Fruit fly (Drosophila melanogaster): Measurements from ENCODE around the gene CG5001.

CG5001 gene

DNA sequence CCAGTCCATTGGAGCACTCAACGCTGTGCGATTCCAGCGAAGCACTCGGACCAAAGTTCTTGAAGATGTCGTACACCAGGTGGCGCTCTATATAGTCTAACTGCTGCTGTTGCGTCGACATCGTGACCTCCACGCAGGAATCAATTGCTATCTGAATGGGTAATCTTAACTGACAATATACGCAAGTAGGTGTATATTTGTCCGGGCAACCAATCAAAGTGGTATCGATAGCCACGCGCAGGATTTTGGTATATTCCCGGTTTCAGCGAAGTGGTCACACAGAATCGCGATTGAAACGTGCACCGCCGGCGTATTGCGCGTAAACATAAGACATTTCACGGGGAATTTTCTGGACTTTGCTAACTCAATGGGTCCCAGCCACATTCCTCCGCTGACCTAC lies 1.8 kb upstream of the CG5001 start, which contains the start of the genes CG5126 and Tgt (continued):
- no peak for TF ChIP-seq mirr (GFP tag; optimal IDR thresholded peaks at IDR 0.05)
- TF ChIP-seq CG10321 (GFP tag; IDR thresholded peaks at IDR 0.05) = no peak
- TF ChIP-seq vfl (GFP tag; optimal IDR thresholded peaks at IDR 0.05) = no peak
- TF ChIP-seq nom (GFP tag; optimal IDR thresholded peaks at IDR 0.05) = no peak
- no peak for TF ChIP-seq CG3163 (GFP tag; optimal IDR thresholded peaks at IDR 0.05)
- TF ChIP-seq Opbp (GFP tag; IDR thresholded peaks at IDR 0.05; ENCODE audit: partially characterized antibody) = no peak
- TF ChIP-seq lilli (GFP tag; optimal IDR thresholded peaks at IDR 0.05) = no peak
- no peak for TF ChIP-seq CG1024 (GFP tag; IDR thresholded peaks at IDR 0.05)
- no peak for TF ChIP-seq Dad (GFP tag; optimal IDR thresholded peaks at IDR 0.05)
- no peak for TF ChIP-seq CG17802 (tag; optimal IDR thresholded peaks at IDR 0.05)
- no peak for TF ChIP-seq CG7357 (GFP tag; IDR thresholded peaks at IDR 0.05)
- no peak for TF ChIP-seq sim (GFP tag; IDR thresholded peaks at IDR 0.05)
- TF ChIP-seq CG16813 (GFP tag; IDR thresholded peaks at IDR 0.05; ENCODE audit: partially characterized antibody) = peak; percentile 33; the same call in 2 of the 3 replicates
- TF ChIP-seq mld (GFP tag; IDR thresholded peaks at IDR 0.05; ENCODE audit: partially characterized antibody) = no peak
- no peak for TF ChIP-seq dpn (GFP tag; optimal IDR thresholded peaks at IDR 0.05)
- no peak for TF ChIP-seq CG7987 (GFP tag; optimal IDR thresholded peaks at IDR 0.05)
- no peak for TF ChIP-seq cad (GFP tag; optimal IDR thresholded peaks at IDR 0.05)
- TF ChIP-seq Myb (GFP tag; optimal IDR thresholded peaks at IDR 0.05) = peak; percentile 50

DNA sequence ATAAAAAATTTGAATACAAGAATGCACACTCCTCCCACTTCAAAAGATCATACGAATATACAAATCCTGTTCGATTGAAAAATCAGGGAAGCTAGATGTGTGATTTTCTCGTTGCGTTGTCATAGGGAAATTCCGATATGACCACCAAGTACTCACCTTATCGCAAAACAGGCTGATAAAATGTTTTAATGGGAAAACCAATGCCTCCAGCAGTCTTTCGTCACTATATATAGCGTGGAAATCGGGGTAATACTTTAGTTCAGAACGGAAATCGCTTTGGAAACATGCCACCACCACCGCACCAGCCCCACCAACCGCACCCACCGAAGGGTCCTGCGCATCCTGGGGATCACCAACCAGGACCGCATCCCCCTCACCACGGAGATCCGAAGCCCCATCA lies 13.6 kb downstream of the CG5001 start, which contains the start of the genes CG5139 and CG43348:
Gene CG5139, minus strand, starts transcription at position 101 of the 400 bp plus-strand sequence.
Gene CG43348, plus strand, starts transcription at position 247 of the 400 bp plus-strand sequence.
- TF ChIP-seq sug (tag; optimal IDR thresholded peaks at IDR 0.05) (peak; percentile 15), odd (GFP tag; optimal IDR thresholded peaks at IDR 0.05) (no peak), Hr39 (optimal IDR thresholded peaks at IDR 0.05) (peak; percentile 35)

DNA sequence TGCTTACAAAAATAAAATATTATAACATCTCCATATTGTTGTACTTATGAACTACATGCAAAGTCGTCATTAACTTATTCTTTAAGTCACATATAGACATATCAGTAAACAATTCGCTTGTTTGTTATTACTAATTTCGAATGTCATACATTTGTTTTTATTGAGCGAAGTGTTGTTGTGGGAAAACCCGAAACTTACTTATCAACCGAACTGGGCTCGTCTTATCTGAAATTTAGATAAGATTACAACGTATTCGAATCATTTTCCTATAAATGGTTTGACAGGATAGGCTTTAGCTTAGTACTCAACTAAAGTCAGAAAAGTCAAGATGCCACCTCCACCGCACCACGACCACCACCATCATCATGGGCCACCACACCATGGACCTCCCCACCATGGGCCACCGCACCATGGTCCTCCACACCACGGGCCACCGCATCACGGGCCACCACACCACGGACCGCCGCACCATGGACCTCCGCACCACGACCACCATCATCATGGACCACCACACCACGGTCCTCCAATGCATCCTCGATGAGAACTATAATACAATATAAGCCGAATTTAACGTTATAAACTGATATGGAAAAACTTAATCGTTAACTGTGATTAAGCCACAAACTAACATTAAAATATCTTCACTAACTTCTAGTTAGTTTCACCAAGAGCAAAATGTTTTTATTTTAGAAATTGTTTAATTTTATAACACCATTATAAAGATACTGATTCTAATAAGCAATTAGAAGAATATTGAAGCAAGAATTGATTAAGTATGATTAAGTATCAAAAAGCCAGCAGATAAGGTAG lies 14.6 kb downstream of the CG5001 start, which contains the start of the genes CG43349 and CG5011:
Gene CG43349, plus strand, starts transcription at position 294 of the 810 bp plus-strand sequence.
Gene CG5011, plus strand, starts transcription at position 760 of the 810 bp plus-strand sequence.
- TF ChIP-seq eyg (GFP tag; optimal IDR thresholded peaks at IDR 0.05) (no peak), Dbx (GFP tag; IDR thresholded peaks at IDR 0.05) (peak; percentile 6; the same call in 1 of the 3 replicates), fd3F (GFP tag; optimal IDR thresholded peaks at IDR 0.05) (no peak), Med (GFP tag) (peak; percentile 57), exex (tag; optimal IDR thresholded peaks at IDR 0.05) (peak; percentile 54), kni (GFP tag; optimal IDR thresholded peaks at IDR 0.05) (no peak), CG16815 (GFP tag; optimal IDR thresholded peaks at IDR 0.05) (no peak), Sry-δ (GFP tag; optimal IDR thresholded peaks at IDR 0.05) (no peak), slbo (GFP tag; IDR thresholded peaks at IDR 0.05) (0 out of 2 replicates have a peak, but pooled peaks have one; percentile 19), Lhr (GFP tag; optimal IDR thresholded peaks at IDR 0.05) (no peak), GATAe (GFP tag; conservative IDR thresholded peaks at IDR 0.05) (peak; percentile 43; the same call in 1 of the 2 replicates), mirr (GFP tag; optimal IDR thresholded peaks at IDR 0.05) (peak; percentile 26), CG10274 (GFP tag; optimal IDR thresholded peaks at IDR 0.05) (no peak), CG6813 (GFP tag; optimal IDR thresholded peaks at IDR 0.05) (no peak), lab (GFP tag; optimal IDR thresholded peaks at IDR 0.05) (peak; percentile 27), CG6791 (GFP tag; IDR thresholded peaks at IDR 0.05; ENCODE audit: partially characterized antibody) (no peak), Ets65A (GFP tag) (peak; percentile 42), CG5245 (GFP tag; optimal IDR thresholded peaks at IDR 0.05) (no peak), grau (tag; optimal IDR thresholded peaks at IDR 0.05) (no peak), CG32532 (GFP tag; IDR thresholded peaks at IDR 0.05) (peak; percentile 17; the same call in 1 of the 2 replicates), CG5953 (GFP tag; IDR thresholded peaks at IDR 0.05) (no peak), CG15479 (GFP tag; optimal IDR thresholded peaks at IDR 0.05) (no peak)

All from whole organism, embryonic.